Worm (Caenorhabditis elegans) whole organism, young adult: ENCODE measurements around the gene F13H10.3.
A peak's percentile ranks its signal among the peaks of the same experiment; 100 is the strongest.

Experiments used
- B0336.3 ChIP-seq: fragments of 200-800 bp; sonication (Bioruptor generic); IDR thresholded peaks from 2 replicates; pipeline ENCODE4 v1.3.6; 2022; ENCODE audit warnings: missing genetic modification characterization, missing compliant biosample characterization
- F23B12.7 ChIP-seq: sonication (generic microtip); optimal IDR thresholded peaks from 2 replicates; lab custom pipeline; 2017; ENCODE audit warnings: missing genetic modification characterization, mild to moderate bottlenecking, missing compliant biosample characterization, antibody characterized with exemption, moderate library complexity; ENCODE audit not compliant: insufficient read depth
- F33H1.4 ChIP-seq: fragments of 200-800 bp; sonication (Bioruptor generic); IDR thresholded peaks from 2 replicates; pipeline ENCODE4 v1.3.6; 2022; ENCODE audit warnings: missing genetic modification reagents, missing genetic modification characterization, missing compliant biosample characterization
- F37B4.10 ChIP-seq: fragments of 200-800 bp; sonication (Bioruptor generic); IDR thresholded peaks from 2 replicates; pipeline ENCODE4 v1.3.6; 2022; ENCODE audit warnings: missing genetic modification characterization, missing compliant biosample characterization
- F49E8.2 ChIP-seq: sonication (generic microtip); optimal IDR thresholded peaks from 3 replicates; lab custom pipeline; 2017; ENCODE audit warnings: missing genetic modification characterization, mild to moderate bottlenecking, missing compliant biosample characterization, antibody characterized with exemption, moderate library complexity; ENCODE audit not compliant: insufficient read depth
- F52B5.7 ChIP-seq: sonication (generic microtip); optimal IDR thresholded peaks from 2 replicates; lab custom pipeline; 2016; ENCODE audit warnings: mild to moderate bottlenecking, missing genetic modification characterization, missing compliant biosample characterization
- K12H6.12 ChIP-seq: fragments of 200-800 bp; sonication (Bioruptor generic); optimal IDR thresholded peaks from 2 replicates; lab custom pipeline; 2018; ENCODE audit warnings: mild to moderate bottlenecking, missing genetic modification characterization, missing compliant biosample characterization
- T26A5.8 ChIP-seq: sonication (generic microtip); optimal IDR thresholded peaks from 2 replicates; lab custom pipeline; 2016; ENCODE audit warnings: missing genetic modification characterization, missing compliant biosample characterization
- Y53G8AR.9 ChIP-seq: fragments of 200-800 bp; sonication (Bioruptor generic); conservative IDR thresholded peaks from 2 replicates; pipeline ENCODE4 v1.3.6; 2022; ENCODE audit warnings: missing genetic modification reagents, missing genetic modification characterization, missing compliant biosample characterization
- akir-1 ChIP-seq: fragments of 200-800 bp; sonication (Bioruptor generic); optimal IDR thresholded peaks from 2 replicates; lab custom pipeline; 2018; ENCODE audit warnings: mild to moderate bottlenecking, missing genetic modification characterization, moderate library complexity, missing compliant biosample characterization
- aptf-3 ChIP-seq: fragments of 200-800 bp; sonication (Bioruptor generic); IDR thresholded peaks from 2 replicates; pipeline ENCODE4 v1.3.6; 2022; ENCODE audit warnings: missing genetic modification characterization, missing compliant biosample characterization
- atf-7 ChIP-seq: sonication (generic microtip); optimal IDR thresholded peaks from 2 replicates; lab custom pipeline; 2017; ENCODE audit warnings: mild to moderate bottlenecking, missing genetic modification characterization, missing compliant biosample characterization
- athp-1 ChIP-seq: sonication (generic microtip); optimal IDR thresholded peaks from 2 replicates; lab custom pipeline; 2017; ENCODE audit warnings: mild to moderate bottlenecking, missing genetic modification characterization, missing compliant biosample characterization
- attf-3 ChIP-seq: fragments of 200-800 bp; sonication (Bioruptor generic); conservative IDR thresholded peaks from 2 replicates; pipeline ENCODE4 v1.3.6; 2022; ENCODE audit warnings: missing genetic modification reagents, missing genetic modification characterization, missing compliant biosample characterization
- bed-2 ChIP-seq: fragments of 200-800 bp; sonication (Bioruptor generic); IDR thresholded peaks from 2 replicates; pipeline ENCODE4 v1.3.6; 2022; ENCODE audit warnings: missing genetic modification reagents, missing genetic modification characterization, missing compliant biosample characterization
- dpl-1 ChIP-seq: fragments of 150-350 bp; optimal IDR thresholded peaks from 2 replicates; lab custom pipeline; 2014; ENCODE audit warnings: missing biosample characterization, missing genetic modification reagents, missing genetic modification characterization
- egrh-3 ChIP-seq: fragments of 200-800 bp; sonication (Bioruptor generic); IDR thresholded peaks from 2 replicates; pipeline ENCODE4 v1.3.6; 2022; ENCODE audit warnings: missing genetic modification reagents, missing genetic modification characterization, missing compliant biosample characterization
- ekl-4 ChIP-seq: fragments of 200-800 bp; sonication (Bioruptor generic); IDR thresholded peaks from 2 replicates; pipeline ENCODE4 v1.3.6; 2022; ENCODE audit warnings: missing genetic modification reagents, missing genetic modification characterization, missing compliant biosample characterization
- ets-4 ChIP-seq: fragments of 200-800 bp; sonication (Bioruptor generic); optimal IDR thresholded peaks from 2 replicates; lab custom pipeline; 2018; ENCODE audit warnings: mild to moderate bottlenecking, missing genetic modification characterization, missing compliant biosample characterization
- hrde-1 ChIP-seq: sonication (generic microtip); optimal IDR thresholded peaks from 2 replicates; lab custom pipeline; 2016; ENCODE audit warnings: missing genetic modification characterization, mild to moderate bottlenecking, missing compliant biosample characterization, moderate library complexity, missing genotype, missing genetic modification reagents, borderline replicate concordance
- hsf-1 ChIP-seq: fragments of 200-800 bp; sonication (Bioruptor generic); IDR thresholded peaks from 2 replicates; pipeline ENCODE4 v1.3.6; 2022; ENCODE audit warnings: missing genetic modification reagents, missing genetic modification characterization, missing compliant biosample characterization
- let-526 ChIP-seq: fragments of 200-800 bp; sonication (Bioruptor generic); IDR thresholded peaks from 2 replicates; pipeline ENCODE4 v1.3.6; 2022; ENCODE audit warnings: missing genetic modification reagents, missing genetic modification characterization, missing compliant biosample characterization
- lin-35 ChIP-seq, 3 experiments: fragments of 150-350 bp in 2 of 3; sonication (generic microtip) in 1 of 3; optimal IDR thresholded peaks; 2 replicates each; lab custom pipeline; 2014 to 2018; ENCODE audit warnings: missing biosample characterization in 3 of 3, missing genetic modification characterization in 3 of 3, missing genetic modification reagents in 3 of 3
- lin-54 ChIP-seq: fragments of 200-800 bp; sonication (Bioruptor generic); optimal IDR thresholded peaks from 2 replicates; lab custom pipeline; 2018; ENCODE audit warnings: mild to moderate bottlenecking, missing genetic modification characterization, missing compliant biosample characterization
- lsl-1 ChIP-seq: fragments of 200-800 bp; sonication (Bioruptor generic); optimal IDR thresholded peaks from 2 replicates; lab custom pipeline; 2018; ENCODE audit warnings: mild to moderate bottlenecking, missing genetic modification characterization, moderate library complexity, missing compliant biosample characterization
- madf-10 ChIP-seq: sonication (generic microtip); optimal IDR thresholded peaks from 2 replicates; lab custom pipeline; 2016; ENCODE audit warnings: mild to moderate bottlenecking, missing genetic modification characterization, missing compliant biosample characterization
- madf-6 ChIP-seq: fragments of 200-800 bp; sonication (Bioruptor generic); IDR thresholded peaks from 2 replicates; pipeline ENCODE4 v1.3.6; 2022; ENCODE audit warnings: missing genetic modification reagents, missing genetic modification characterization, missing compliant biosample characterization
- madf-8 ChIP-seq: fragments of 200-800 bp; sonication (Bioruptor generic); conservative IDR thresholded peaks from 2 replicates; pipeline ENCODE4 v1.3.6; 2022; ENCODE audit warnings: missing genetic modification reagents, missing genetic modification characterization, missing compliant biosample characterization
- nfyb-1 ChIP-seq: fragments of 200-800 bp; sonication (Bioruptor generic); IDR thresholded peaks from 2 replicates; pipeline ENCODE4 v1.3.6; 2022; ENCODE audit warnings: missing genetic modification reagents, missing genetic modification characterization, missing compliant biosample characterization
- nhr-27 ChIP-seq: fragments of 200-800 bp; sonication (Bioruptor generic); optimal IDR thresholded peaks from 2 replicates; lab custom pipeline; 2018; ENCODE audit warnings: mild to moderate bottlenecking, missing genetic modification characterization, moderate library complexity, missing compliant biosample characterization
- nhr-80 ChIP-seq: sonication (generic microtip); optimal IDR thresholded peaks from 2 replicates; lab custom pipeline; 2016; ENCODE audit warnings: missing genetic modification characterization, missing compliant biosample characterization
- rcor-1 ChIP-seq: fragments of 200-800 bp; sonication (Bioruptor generic); IDR thresholded peaks from 2 replicates; pipeline ENCODE4 v1.3.6; 2022; ENCODE audit warnings: missing genetic modification reagents, missing genetic modification characterization, missing compliant biosample characterization
- repo-1 ChIP-seq: sonication (generic microtip); optimal IDR thresholded peaks from 2 replicates; lab custom pipeline; 2017; ENCODE audit warnings: mild to moderate bottlenecking, missing genetic modification characterization, missing compliant biosample characterization
- rpc-1 ChIP-seq, 2 experiments: fragments of 150-350 bp in 1 of 2; sonication (generic microtip) in 1 of 2; optimal IDR thresholded peaks; 2 replicates each; lab custom pipeline; 2014 to 2018; ENCODE audit warnings: missing biosample characterization in 1 of 2, missing genetic modification characterization in 1 of 2, missing genetic modification reagents in 1 of 2, missing genotype in 1 of 2
- snpc-3.4 ChIP-seq: sonication (generic microtip); optimal IDR thresholded peaks from 2 replicates; lab custom pipeline; 2017; ENCODE audit warnings: missing genetic modification characterization, mild to moderate bottlenecking, missing compliant biosample characterization, antibody characterized with exemption, moderate library complexity, missing genotype, missing genetic modification reagents
- tbp1 ChIP-seq: fragments of 200-800 bp; sonication (Bioruptor generic); optimal IDR thresholded peaks from 2 replicates; lab custom pipeline; 2018; ENCODE audit warnings: mild to moderate bottlenecking, missing genetic modification characterization, missing compliant biosample characterization
- xnd-1 ChIP-seq: sonication (generic microtip); optimal IDR thresholded peaks from 2 replicates; lab custom pipeline; 2016; ENCODE audit warnings: missing genotype, missing genetic modification reagents, missing genetic modification characterization, missing compliant biosample characterization
- ztf-18 ChIP-seq: sonication (generic microtip); optimal IDR thresholded peaks from 2 replicates; lab custom pipeline; 2016; ENCODE audit warnings: missing genotype, mild to moderate bottlenecking, missing genetic modification characterization, missing compliant biosample characterization

F13H10.3 gene

ce11 chrIV:11038618-11038664 is 22.7 kb upstream of the F13H10.3 start, which contains the start of gene kdin-1:
Gene kdin-1, plus strand, starts transcription at chrIV:11038655.
- TF ChIP-seq nfyb-1 (GFP tag; lab: Robert Waterston, UW): no peak
- no peak for TF ChIP-seq madf-10
- TF ChIP-seq K12H6.12 (tag; lab: Kevin White, UChicago): no peak
- no peak for TF ChIP-seq F37B4.10 (GFP tag; lab: Robert Waterston, UW)
- TF ChIP-seq hrde-1 (tag; lab: Kevin White, UChicago): no peak
- TF ChIP-seq rpc-1 (optimal IDR thresholded peaks at IDR 0.05; lab: Kevin White, UChicago): no peak
- TF ChIP-seq rpc-1 (tag; optimal IDR thresholded peaks at IDR 0.05; lab: Kevin White, UChicago): no peak
- no peak for TF ChIP-seq lin-54 (GFP tag; lab: Kevin White, UChicago)
- no peak for TF ChIP-seq lin-35 (GFP tag; optimal IDR thresholded peaks at IDR 0.05; lab: Kevin White, UChicago)
- TF ChIP-seq bed-2 (GFP tag; lab: Robert Waterston, UW): no peak
- no peak for TF ChIP-seq attf-3 (GFP tag; lab: Robert Waterston, UW)
- no peak for TF ChIP-seq snpc-3.4
- TF ChIP-seq F52B5.7 (tag; lab: Kevin White, UChicago): no peak
- TF ChIP-seq ets-4 (GFP tag; lab: Kevin White, UChicago): no peak
- no peak for TF ChIP-seq aptf-3 (GFP tag; lab: Robert Waterston, UW)
- no peak for TF ChIP-seq rcor-1
- TF ChIP-seq egrh-3 (GFP tag; lab: Robert Waterston, UW): no peak

DNA sequence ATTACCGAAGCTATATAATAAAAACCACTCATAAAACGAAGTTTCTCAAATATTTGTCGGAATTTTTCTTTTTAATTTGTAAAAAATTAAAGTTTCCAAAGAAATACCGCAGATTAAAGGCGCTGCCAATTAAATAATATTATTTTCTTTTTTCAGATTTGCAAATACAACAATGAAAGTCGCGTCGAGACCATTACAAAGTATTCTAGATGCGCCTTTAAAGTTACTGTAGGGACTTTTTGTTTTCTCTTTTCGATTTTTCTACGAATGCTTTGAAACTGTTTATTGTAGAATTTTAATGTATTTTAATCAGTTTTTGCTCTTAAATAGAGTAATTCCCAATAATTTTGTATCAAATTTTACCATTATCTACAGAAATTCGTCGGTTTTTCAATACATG is 22.5 kb upstream of the F13H10.3 start:
- TF ChIP-seq nhr-27 (tag; lab: Kevin White, UChicago): no peak
- no peak for TF ChIP-seq T26A5.8 (tag; lab: Kevin White, UChicago)
- peak; percentile 78 for TF ChIP-seq F33H1.4 (GFP tag; lab: Robert Waterston, UW)
- TF ChIP-seq xnd-1: peak; percentile 64
- peak; percentile 76 for TF ChIP-seq lsl-1
- 0 out of 2 replicates have a peak, but pooled peaks have one; percentile 18 for TF ChIP-seq madf-8 (GFP tag; lab: Robert Waterston, UW)
- TF ChIP-seq madf-6 (GFP tag; lab: Robert Waterston, UW): peak; percentile 61
- TF ChIP-seq let-526 (GFP tag; lab: Robert Waterston, UW): no peak
- no peak for TF ChIP-seq F52B5.7 (tag; lab: Kevin White, UChicago)
- TF ChIP-seq, all 124 proteins: peak for 5

- TF ChIP-seq F23B12.7 (tag; lab: Kevin White, UChicago): no peak
- no peak for TF ChIP-seq F37B4.10 (GFP tag; lab: Robert Waterston, UW)
- TF ChIP-seq Y53G8AR.9 (GFP tag; lab: Robert Waterston, UW): peak; percentile 71
- TF ChIP-seq dpl-1 (GFP tag; lab: Kevin White, UChicago): no peak
- peak; percentile 71 for TF ChIP-seq B0336.3 (GFP tag; lab: Robert Waterston, UW)
- TF ChIP-seq lin-54 (GFP tag; lab: Kevin White, UChicago): no peak
- TF ChIP-seq nhr-80 (tag; lab: Kevin White, UChicago): peak; percentile 67
- TF ChIP-seq ztf-18: peak; percentile 7
- TF ChIP-seq F49E8.2 (tag; lab: Kevin White, UChicago): peak; percentile 24
- TF ChIP-seq athp-1 (tag; lab: Kevin White, UChicago): peak; percentile 16
- 0 out of 2 replicates have a peak, but pooled peaks have one; percentile 16 for TF ChIP-seq ekl-4 (GFP tag; lab: Robert Waterston, UW)
- TF ChIP-seq atf-7 (tag; lab: Kevin White, UChicago): peak; percentile 16
- TF ChIP-seq hsf-1 (GFP tag; lab: Robert Waterston, UW): peak; percentile 35; the same call in 1 of the 2 replicates
- TF ChIP-seq madf-6 (GFP tag; lab: Robert Waterston, UW): peak; percentile 52; the same call in 1 of the 2 replicates
- TF ChIP-seq repo-1 (tag; lab: Kevin White, UChicago): no peak
- no peak for TF ChIP-seq akir-1 (GFP tag; lab: Kevin White, UChicago)
- peak; percentile 7 for TF ChIP-seq tbp1 (GFP tag; lab: Kevin White, UChicago)
Measured at ce11 chrIV:11037118-11037719, 21.5 kb upstream of the F13H10.3 start.
